Fruit fly (Drosophila melanogaster) whole organism, embryonic: Measurements from ENCODE around the gene CaMKI.

Experiments
- Atf-2 ChIP-seq: fragments of 200-800 bp; sonication (Bioruptor generic); optimal IDR thresholded peaks from 2 replicates; lab custom pipeline; 2016; ENCODE audit warnings: missing biosample characterization, missing genetic modification characterization
- Atf3 ChIP-seq: fragments of 200-800 bp; sonication (Bioruptor generic); optimal IDR thresholded peaks from 3 replicates; lab custom pipeline; 2016; ENCODE audit warnings: missing biosample characterization, missing genetic modification characterization
- CG10274 ChIP-seq: fragments of 200-800 bp; sonication (Bioruptor generic); optimal IDR thresholded peaks from 3 replicates; lab custom pipeline; 2017; ENCODE audit warnings: missing biosample characterization, mild to moderate bottlenecking, missing genetic modification characterization
- CG10543 ChIP-seq: fragments of 200-800 bp; sonication (Bioruptor generic); optimal IDR thresholded peaks from 3 replicates; lab custom pipeline; 2017; ENCODE audit warnings: missing biosample characterization, mild to moderate bottlenecking, missing genetic modification characterization, moderate library complexity
- CG11093 ChIP-seq: fragments of 200-800 bp; sonication (Bioruptor generic); IDR thresholded peaks from 3 replicates; pipeline ENCODE4 v1.3.6; 2022; ENCODE audit warnings: missing biosample characterization, missing genetic modification characterization
- CG11247 ChIP-seq: fragments of 200-800 bp; sonication (Bioruptor generic); IDR thresholded peaks from 2 replicates; pipeline ENCODE4 v1.3.6; 2022; ENCODE audit warnings: missing biosample characterization, missing genetic modification characterization
- CG12299 ChIP-seq: fragments of 200-800 bp; sonication (Bioruptor generic); optimal IDR thresholded peaks from 2 replicates; lab custom pipeline; 2018; ENCODE audit warnings: missing biosample characterization, mild to moderate bottlenecking, missing genetic modification characterization
- CG13424 ChIP-seq: fragments of 200-800 bp; sonication (Bioruptor generic); optimal IDR thresholded peaks from 2 replicates; lab custom pipeline; 2019; ENCODE audit warnings: missing biosample characterization, mild to moderate bottlenecking, missing genetic modification characterization, moderate library complexity
- CG1529 ChIP-seq: fragments of 200-800 bp; sonication (Bioruptor generic); optimal IDR thresholded peaks from 3 replicates; lab custom pipeline; 2018; ENCODE audit warnings: missing biosample characterization, missing genetic modification characterization
- CG1603 ChIP-seq: fragments of 200-800 bp; sonication (Bioruptor generic); optimal IDR thresholded peaks from 2 replicates; lab custom pipeline; 2019; ENCODE audit warnings: missing biosample characterization, mild to moderate bottlenecking, missing genetic modification characterization, moderate library complexity
- CG17829 ChIP-seq: fragments of 200-800 bp; optimal IDR thresholded peaks from 2 replicates; lab custom pipeline; 2019; ENCODE audit warnings: missing biosample characterization, mild to moderate bottlenecking, missing genetic modification characterization, moderate library complexity
- CG3847 ChIP-seq: fragments of 200-800 bp; sonication (Bioruptor generic); IDR thresholded peaks from 2 replicates; pipeline ENCODE4 v1.3.6; 2022; ENCODE audit warnings: missing biosample characterization, missing genetic modification characterization
- CG5953 ChIP-seq: fragments of 200-800 bp; sonication (Bioruptor generic); IDR thresholded peaks from 2 replicates; pipeline ENCODE4 v1.3.6; 2022; ENCODE audit warnings: missing biosample characterization, missing genetic modification characterization
- CG6175 ChIP-seq: fragments of 200-800 bp; sonication (Bioruptor generic); IDR thresholded peaks from 3 replicates; pipeline ENCODE4 v1.3.6; 2022; ENCODE audit warnings: missing biosample characterization, missing genetic modification characterization
- CG6272 ChIP-seq: fragments of 200-800 bp; sonication (Bioruptor generic); IDR thresholded peaks from 2 replicates; pipeline ENCODE4 v1.3.6; 2022; ENCODE audit warnings: missing biosample characterization, missing genetic modification characterization
- CG6683 ChIP-seq: fragments of 200-800 bp; sonication (Bioruptor generic); optimal IDR thresholded peaks from 2 replicates; lab custom pipeline; 2017; ENCODE audit warnings: missing biosample characterization, mild to moderate bottlenecking, missing genetic modification characterization, missing genetic modification reagents
- CG7745 ChIP-seq: fragments of 200-800 bp; sonication (Bioruptor generic); optimal IDR thresholded peaks from 2 replicates; lab custom pipeline; 2018; ENCODE audit warnings: missing biosample characterization, mild to moderate bottlenecking, missing genetic modification characterization, moderate library complexity
- CG8281 ChIP-seq: fragments of 200-800 bp; sonication (Bioruptor generic); optimal IDR thresholded peaks from 2 replicates; lab custom pipeline; 2018; ENCODE audit warnings: missing biosample characterization, mild to moderate bottlenecking, missing genetic modification characterization, moderate library complexity
- Chrac-16 ChIP-seq: fragments of 200-800 bp; sonication (Bioruptor generic); optimal IDR thresholded peaks from 3 replicates; lab custom pipeline; 2016; ENCODE audit warnings: missing biosample characterization, missing genetic modification characterization
- Dip3 ChIP-seq: fragments of 200-800 bp; sonication (Bioruptor generic); optimal IDR thresholded peaks from 3 replicates; lab custom pipeline; 2016; ENCODE audit warnings: missing biosample characterization, missing genetic modification characterization
- E2f1 ChIP-seq: fragments of 200-800 bp; sonication (Bioruptor generic); IDR thresholded peaks from 2 replicates; pipeline ENCODE4 v1.3.6; 2022; ENCODE audit warnings: missing biosample characterization, missing genetic modification characterization
- HHEX ChIP-seq: fragments of 200-800 bp; sonication (Bioruptor generic); optimal IDR thresholded peaks from 3 replicates; lab custom pipeline; 2017; ENCODE audit warnings: missing biosample characterization, mild to moderate bottlenecking, missing genetic modification characterization, missing genetic modification reagents
- HLH3B ChIP-seq: fragments of 200-800 bp; sonication (Bioruptor generic); IDR thresholded peaks from 2 replicates; pipeline ENCODE4 v1.3.6; 2022; ENCODE audit warnings: missing biosample characterization, missing genetic modification characterization
- Hr39 ChIP-seq: fragments of >200 bp; optimal IDR thresholded peaks from 2 replicates; lab custom pipeline; 2017
- MBD-R2 ChIP-seq: fragments of 200-800 bp; sonication (Bioruptor generic); IDR thresholded peaks from 2 replicates; pipeline ENCODE4 v1.3.6; 2022; ENCODE audit warnings: missing biosample characterization, missing genetic modification characterization
- Myb ChIP-seq: fragments of 200-800 bp; sonication (Bioruptor generic); optimal IDR thresholded peaks from 2 replicates; lab custom pipeline; 2016; ENCODE audit warnings: missing biosample characterization, missing genetic modification characterization
- Neu2 ChIP-seq: fragments of 200-800 bp; sonication (Bioruptor generic); optimal IDR thresholded peaks from 3 replicates; lab custom pipeline; 2016; ENCODE audit warnings: missing biosample characterization, missing genetic modification characterization, borderline replicate concordance
- Optix ChIP-seq: fragments of 200-800 bp; sonication (Bioruptor generic); IDR thresholded peaks from 3 replicates; pipeline ENCODE4 v1.3.6; 2022; ENCODE audit warnings: missing biosample characterization, missing genetic modification characterization
- Rfx ChIP-seq: fragments of 200-800 bp; sonication (Bioruptor generic); IDR thresholded peaks from 2 replicates; pipeline ENCODE4 v1.3.6; 2022; ENCODE audit warnings: missing biosample characterization, missing genetic modification characterization
- Sin3A ChIP-seq: fragments of >200 bp; optimal IDR thresholded peaks from 2 replicates; lab custom pipeline; 2018
- Trl ChIP-seq, 3 experiments: fragments of >200 bp in 2 of 3; fragments of 200-800 bp in 1 of 3; sonication (Bioruptor generic) in 1 of 3; optimal IDR thresholded peaks; 2 replicates in 1 of 3; 3 replicates in 2 of 3; lab custom pipeline; 2016 to 2017; ENCODE audit warnings: missing biosample characterization in 1 of 3, missing genetic modification characterization in 1 of 3
- al ChIP-seq: fragments of 200-800 bp; sonication (Bioruptor generic); IDR thresholded peaks from 2 replicates; pipeline ENCODE4 v1.3.6; 2022; ENCODE audit warnings: missing biosample characterization, missing genetic modification characterization
- caup ChIP-seq: fragments of 200-800 bp; sonication (Bioruptor generic); optimal IDR thresholded peaks from 3 replicates; lab custom pipeline; 2017; ENCODE audit warnings: missing biosample characterization, mild to moderate bottlenecking, missing genetic modification characterization, moderate library complexity; ENCODE audit not compliant: severe bottlenecking
- cwo ChIP-seq: fragments of 200-800 bp; sonication (Bioruptor generic); optimal IDR thresholded peaks from 3 replicates; lab custom pipeline; 2017; ENCODE audit warnings: missing biosample characterization, missing genetic modification characterization, mild to moderate bottlenecking, moderate library complexity, missing genetic modification reagents
- da ChIP-seq: fragments of 200-800 bp; sonication (Bioruptor generic); optimal IDR thresholded peaks from 2 replicates; lab custom pipeline; 2016; ENCODE audit warnings: missing biosample characterization, missing genetic modification characterization
- disco-r ChIP-seq: fragments of 200-800 bp; sonication (Bioruptor generic); optimal IDR thresholded peaks from 2 replicates; lab custom pipeline; 2016; ENCODE audit warnings: missing biosample characterization, missing genetic modification characterization
- dmrt11E ChIP-seq: fragments of 200-800 bp; sonication (Bioruptor generic); optimal IDR thresholded peaks from 3 replicates; lab custom pipeline; 2018; ENCODE audit warnings: missing biosample characterization, mild to moderate bottlenecking, missing genetic modification characterization, moderate library complexity
- dpn ChIP-seq, 2 experiments: fragments of 200-800 bp; sonication (Bioruptor generic); optimal IDR thresholded peaks; 3 replicates each; lab custom pipeline; 2016; ENCODE audit warnings: missing biosample characterization in 2 of 2, missing genetic modification characterization in 2 of 2
- dysf ChIP-seq: fragments of 200-800 bp; sonication (Bioruptor generic); IDR thresholded peaks from 3 replicates; pipeline ENCODE4 v1.3.6; 2022; ENCODE audit warnings: missing biosample characterization, missing genetic modification characterization
- gem ChIP-seq: fragments of 200-800 bp; sonication (Bioruptor generic); optimal IDR thresholded peaks from 2 replicates; lab custom pipeline; 2019; ENCODE audit warnings: missing biosample characterization, mild to moderate bottlenecking, missing genetic modification characterization, moderate library complexity
- gsb ChIP-seq: fragments of 200-800 bp; sonication (Bioruptor generic); IDR thresholded peaks from 2 replicates; pipeline ENCODE4 v1.3.6; 2022; ENCODE audit warnings: missing biosample characterization, missing genetic modification characterization
- her ChIP-seq: fragments of 200-800 bp; sonication (Bioruptor generic); optimal IDR thresholded peaks from 2 replicates; lab custom pipeline; 2016; ENCODE audit warnings: missing biosample characterization, missing genetic modification characterization
- ind ChIP-seq: fragments of 200-800 bp; sonication (Bioruptor generic); optimal IDR thresholded peaks from 3 replicates; lab custom pipeline; 2016; ENCODE audit warnings: missing biosample characterization, missing genetic modification characterization
- lbe ChIP-seq: fragments of 200-800 bp; sonication (Bioruptor generic); optimal IDR thresholded peaks from 2 replicates; lab custom pipeline; 2016; ENCODE audit warnings: missing biosample characterization, mild to moderate bottlenecking, missing genetic modification characterization
- lmd ChIP-seq: fragments of 200-800 bp; sonication (Bioruptor generic); IDR thresholded peaks from 2 replicates; pipeline ENCODE4 v1.3.6; 2022; ENCODE audit warnings: missing biosample characterization, missing genetic modification characterization
- otp ChIP-seq: fragments of 200-800 bp; sonication (Bioruptor generic); IDR thresholded peaks from 3 replicates; pipeline ENCODE4, ENCODE4 v1.3.6; 2022; ENCODE audit warnings: missing biosample characterization, missing genetic modification characterization
- pan ChIP-seq, 4 experiments: fragments of >200 bp in 3 of 4; fragments of 200-800 bp in 1 of 4; sonication (Bioruptor generic) in 1 of 4; optimal IDR thresholded peaks in 3 of 4; IDR thresholded peaks in 1 of 4; 2 replicates each; pipeline versions ENCODE4 v1.3.6 to Lab custom; 2017 to 2022; ENCODE audit warnings: missing biosample characterization in 2 of 4, missing genetic modification characterization in 2 of 4, mixed read lengths in 1 of 4
- pros ChIP-seq: fragments of 200-800 bp; sonication (Bioruptor generic); optimal IDR thresholded peaks from 3 replicates; lab custom pipeline; 2019; ENCODE audit warnings: missing biosample characterization, mild to moderate bottlenecking, missing genetic modification characterization, moderate library complexity
- pzg ChIP-seq: fragments of 200-800 bp; sonication (Bioruptor generic); optimal IDR thresholded peaks from 3 replicates; lab custom pipeline; 2018; ENCODE audit warnings: missing biosample characterization, mild to moderate bottlenecking, missing genetic modification characterization, moderate library complexity
- sd ChIP-seq: fragments of 200-800 bp; sonication (Bioruptor generic); optimal IDR thresholded peaks from 3 replicates; lab custom pipeline; 2018; ENCODE audit warnings: missing biosample characterization, mild to moderate bottlenecking, missing genetic modification characterization, moderate library complexity

Gene CaMKI

dm6 chr4:443592-444257 is 1.6 kb upstream of the CaMKI start, which contains the start of gene lgs (continued):
- TF ChIP-seq Myb: peak; percentile 25
- no peak for TF ChIP-seq Chrac-16 (GFP tag; lab: Kevin White, UChicago)
- peak; percentile 30 for TF ChIP-seq dmrt11E (tag; lab: Kevin White, UChicago)
- TF ChIP-seq CG1603: peak; percentile 83
- TF ChIP-seq CG3847 (GFP tag; lab: Robert Waterston, UW): no peak
- TF ChIP-seq HLH3B (GFP tag; lab: Robert Waterston, UW): no peak
- TF ChIP-seq CG1529: no peak
- TF ChIP-seq HHEX (GFP tag; lab: Kevin White, UChicago): no peak
- no peak for TF ChIP-seq Hr39 (lab: Kevin White, UChicago)
- no peak for TF ChIP-seq pros (GFP tag; lab: Kevin White, UChicago)
- TF ChIP-seq CG11093 (GFP tag; lab: Robert Waterston, UW): no peak
- no peak for TF ChIP-seq Neu2 (GFP tag; lab: Kevin White, UChicago)
- no peak for TF ChIP-seq E2f1 (GFP tag; lab: Robert Waterston, UW)
- peak; percentile 1 for TF ChIP-seq Dip3 (GFP tag; lab: Kevin White, UChicago)
- no peak for TF ChIP-seq her (GFP tag; lab: Kevin White, UChicago)
- no peak for TF ChIP-seq lbe (GFP tag; lab: Kevin White, UChicago)
- no peak for TF ChIP-seq gsb (GFP tag; lab: Robert Waterston, UW)
- TF ChIP-seq CG12299: no peak
- peak; percentile 53 for TF ChIP-seq gem
- TF ChIP-seq CG17829 (tag; lab: Kevin White, UChicago): peak; percentile 25
- TF ChIP-seq CG6272: no peak
- no peak for TF ChIP-seq dysf (GFP tag; lab: Robert Waterston, UW)
- no peak for TF ChIP-seq CG7745 (tag; lab: Kevin White, UChicago)
- TF ChIP-seq Optix (GFP tag; lab: Robert Waterston, UW): no peak
- TF ChIP-seq pan (optimal IDR thresholded peaks at IDR 0.05; lab: Kevin White, UChicago): no peak
- peak in 1 of 2 experiments; percentile 44 for TF ChIP-seq pan (GFP tag; optimal IDR thresholded peaks at IDR 0.05 in 1 of 2, IDR thresholded peaks at IDR 0.05 in 1 of 2)
- TF ChIP-seq al (GFP tag; lab: Robert Waterston, UW): no peak
- TF ChIP-seq disco-r (GFP tag; lab: Kevin White, UChicago): no peak
- no peak for TF ChIP-seq da (GFP tag; lab: Kevin White, UChicago)
- no peak for TF ChIP-seq Atf-2 (GFP tag; lab: Kevin White, UChicago)
- TF ChIP-seq CG6175 (GFP tag; lab: Robert Waterston, UW): no peak
- TF ChIP-seq sd: no peak
- TF ChIP-seq Atf3 (GFP tag; lab: Kevin White, UChicago): peak; percentile 3
- TF ChIP-seq MBD-R2 (GFP tag; lab: Robert Waterston, UW): peak; percentile 44; the same call in 1 of the 2 replicates
- TF ChIP-seq CG13424 (tag; lab: Kevin White, UChicago): peak; percentile 36
- no peak for TF ChIP-seq Sin3A
- TF ChIP-seq pzg (GFP tag; lab: Kevin White, UChicago): peak; percentile 56
- TF ChIP-seq Trl (optimal IDR thresholded peaks at IDR 0.05; lab: Kevin White, UChicago): no peak
- no peak for TF ChIP-seq Trl (GFP tag; optimal IDR thresholded peaks at IDR 0.05; lab: Kevin White, UChicago)
- TF ChIP-seq cwo: no peak
- no peak for TF ChIP-seq CG10274
- TF ChIP-seq CG10543 (GFP tag; lab: Kevin White, UChicago): no peak
- TF ChIP-seq CG8281: no peak
- TF ChIP-seq CG6683 (GFP tag; lab: Kevin White, UChicago): no peak
- no peak for TF ChIP-seq caup
- TF ChIP-seq CG11247 (GFP tag; lab: Robert Waterston, UW): no peak
- TF ChIP-seq Rfx (GFP tag; lab: Robert Waterston, UW): no peak
- TF ChIP-seq otp (GFP tag; lab: Robert Waterston, UW): no peak
- TF ChIP-seq ind (GFP tag; lab: Kevin White, UChicago): no peak
- TF ChIP-seq dpn (GFP tag; optimal IDR thresholded peaks at IDR 0.05; lab: Kevin White, UChicago): peak in 1 of 2 experiments; percentile 11
- TF ChIP-seq lmd (GFP tag; lab: Robert Waterston, UW): no peak
- TF ChIP-seq CG5953 (GFP tag; lab: Robert Waterston, UW): no peak
